Comparison of ENCODE assay signal across 3 worm cellular contexts in genomic region chrV:5684534-5684933, ce11.
TF ChIP-seq lines count a peak whose summit lies in the region.

Gene hmgs-1, minus strand, starts transcription at chrV:5684589.
Gene F25B4.4, plus strand, starts transcription at chrV:5684873.

TF ChIP-seq in whole organism, L1 larva, 84 proteins besides CTCF, POLR2A, EP300 and RAD21 (continued from another document and continues in another):
- peak; percentile 81 for TF ChIP-seq ceh-8 (GFP tag; optimal IDR thresholded peaks at IDR 0.05; lab: Kevin White, UChicago)
- TF ChIP-seq pag-3 (tag; optimal IDR thresholded peaks at IDR 0.05; lab: Kevin White, UChicago; ENCODE audit: borderline replicate concordance, insufficient read depth) = peak; percentile 35
- TF ChIP-seq aly-2 (tag; optimal IDR thresholded peaks at IDR 0.05; lab: Kevin White, UChicago) = peak; percentile 89
- TF ChIP-seq efl-1 (optimal IDR thresholded peaks at IDR 0.05; lab: Kevin White, UChicago) = peak; percentile 92 to 93
- TF ChIP-seq efl-1 (GFP tag; optimal IDR thresholded peaks at IDR 0.05 in 1 of 2; lab: Kevin White, UChicago) = peak; percentile 82 to 98
- peak; percentile 46 for TF ChIP-seq ztf-4 (tag; optimal IDR thresholded peaks at IDR 0.05; lab: Kevin White, UChicago)
- peak; percentile 76 for TF ChIP-seq mef-2 (tag; optimal IDR thresholded peaks at IDR 0.05; lab: Kevin White, UChicago)
- peak; percentile 96 for TF ChIP-seq snu-23 (GFP tag; optimal IDR thresholded peaks at IDR 0.05; lab: Kevin White, UChicago)
- peak; percentile 21 for TF ChIP-seq zag-1 (tag; optimal IDR thresholded peaks at IDR 0.05; lab: Kevin White, UChicago)
- TF ChIP-seq Y116A8C.19 (tag; optimal IDR thresholded peaks at IDR 0.05; lab: Kevin White, UChicago; ENCODE audit: borderline replicate concordance) = no peak
- peak; percentile 90 for TF ChIP-seq swsn-7 (tag; optimal IDR thresholded peaks at IDR 0.05; lab: Kevin White, UChicago)
- TF ChIP-seq ama-1 (optimal IDR thresholded peaks at IDR 0.05; lab: Kevin White, UChicago) = peak; percentile 53
- TF ChIP-seq isw-1 (GFP tag; IDR thresholded peaks at IDR 0.05; lab: Robert Waterston, UW) = peak; percentile 89
- TF ChIP-seq xbp-1 (tag; optimal IDR thresholded peaks at IDR 0.05; lab: Kevin White, UChicago) = peak; percentile 93
- peak; percentile 95 for TF ChIP-seq nhr-71 (tag; optimal IDR thresholded peaks at IDR 0.05; lab: Kevin White, UChicago)
- no peak for TF ChIP-seq nhr-84 (tag; optimal IDR thresholded peaks at IDR 0.05; lab: Kevin White, UChicago)
- TF ChIP-seq jun-1 (tag; optimal IDR thresholded peaks at IDR 0.05; lab: Kevin White, UChicago) = peak; percentile 91
- TF ChIP-seq nhr-11 (tag; optimal IDR thresholded peaks at IDR 0.05; lab: Kevin White, UChicago) = peak; percentile 84
- TF ChIP-seq blmp-1 (tag; optimal IDR thresholded peaks at IDR 0.05; lab: Kevin White, UChicago) = no peak
- peak; percentile 82 for TF ChIP-seq pax-3 (tag; optimal IDR thresholded peaks at IDR 0.05; lab: Kevin White, UChicago)
- TF ChIP-seq ztf-11 (tag; optimal IDR thresholded peaks at IDR 0.05; lab: Kevin White, UChicago) = peak in 1 of 2 experiments; percentile 73
- no peak for TF ChIP-seq efl-3 (GFP tag; optimal IDR thresholded peaks at IDR 0.05; lab: Kevin White, UChicago)
- peak; percentile 84 for TF ChIP-seq skn-1 (tag; optimal IDR thresholded peaks at IDR 0.05; lab: Kevin White, UChicago)
- peak; percentile 93 to 95 for TF ChIP-seq lsy-2 (tag; optimal IDR thresholded peaks at IDR 0.05; lab: Kevin White, UChicago)
- no peak for TF ChIP-seq hlh-17 (GFP tag; optimal IDR thresholded peaks at IDR 0.05; lab: Kevin White, UChicago; ENCODE audit: borderline replicate concordance)
- peak; percentile 94 for TF ChIP-seq nhr-47 (tag; optimal IDR thresholded peaks at IDR 0.05; lab: Kevin White, UChicago)
- no peak for TF ChIP-seq nhr-76 (tag; optimal IDR thresholded peaks at IDR 0.05; lab: Kevin White, UChicago)
- TF ChIP-seq egl-13 (tag; optimal IDR thresholded peaks at IDR 0.05; lab: Kevin White, UChicago) = peak; percentile 74
- peak; percentile 84 for TF ChIP-seq lin-39 (tag; optimal IDR thresholded peaks at IDR 0.05; lab: Kevin White, UChicago)
- TF ChIP-seq unc-62 (GFP tag; optimal IDR thresholded peaks at IDR 0.05; lab: Kevin White, UChicago) = no peak
- TF ChIP-seq nhr-20 (tag; optimal IDR thresholded peaks at IDR 0.05; lab: Kevin White, UChicago) = peak; percentile 94
- TF ChIP-seq nhr-12 (tag; optimal IDR thresholded peaks at IDR 0.05; lab: Kevin White, UChicago) = no peak
- peak; percentile 79 for TF ChIP-seq fkh-10 (GFP tag; optimal IDR thresholded peaks at IDR 0.05; lab: Kevin White, UChicago)
- no peak for TF ChIP-seq sup-37 (GFP tag; optimal IDR thresholded peaks at IDR 0.05; lab: Kevin White, UChicago)
- TF ChIP-seq vab-15 (tag; optimal IDR thresholded peaks at IDR 0.05; lab: Kevin White, UChicago) = peak; percentile 92
- TF ChIP-seq egl-27 (tag; optimal IDR thresholded peaks at IDR 0.05; lab: Kevin White, UChicago) = peak in 1 of 2 experiments; percentile 28
- TF ChIP-seq ceh-88 (GFP tag; IDR thresholded peaks at IDR 0.05; lab: Robert Waterston, UW) = peak; percentile 79; the same call in 1 of the 2 replicates
- peak; percentile 93 for TF ChIP-seq lin-14 (GFP tag; optimal IDR thresholded peaks at IDR 0.05; lab: Kevin White, UChicago)
- TF ChIP-seq unc-98 (GFP tag; IDR thresholded peaks at IDR 0.05; lab: Robert Waterston, UW) = peak; percentile 28; the same call in 1 of the 2 replicates
- TF ChIP-seq C04F5.9 (tag; optimal IDR thresholded peaks at IDR 0.05; lab: Kevin White, UChicago) = peak; percentile 67
- no peak for TF ChIP-seq hlh-4 (tag; optimal IDR thresholded peaks at IDR 0.05; lab: Kevin White, UChicago)
- peak; percentile 71 for TF ChIP-seq hpl-2 (GFP tag; optimal IDR thresholded peaks at IDR 0.05; lab: Kevin White, UChicago)
- TF ChIP-seq lin-13 (GFP tag; optimal IDR thresholded peaks at IDR 0.05; lab: Kevin White, UChicago) = peak; percentile 92

TF ChIP-seq in whole organism, L3 larva, 47 proteins besides CTCF, POLR2A, EP300 and RAD21 (continued from another document):
- TF ChIP-seq nhr-67 (tag; optimal IDR thresholded peaks at IDR 0.05; lab: Kevin White, UChicago) = no peak
- peak; percentile 81 for TF ChIP-seq pqm-1 (tag; optimal IDR thresholded peaks at IDR 0.05; lab: Kevin White, UChicago)
- TF ChIP-seq zag-1 (tag; optimal IDR thresholded peaks at IDR 0.05; lab: Kevin White, UChicago) = no peak
- peak; percentile 60 for TF ChIP-seq elt-2 (tag; optimal IDR thresholded peaks at IDR 0.05; lab: Kevin White, UChicago)
- TF ChIP-seq eor-1 (tag; optimal IDR thresholded peaks at IDR 0.05; lab: Kevin White, UChicago) = no peak
- TF ChIP-seq lin-39 (tag; optimal IDR thresholded peaks at IDR 0.05; lab: Kevin White, UChicago) = peak; percentile 96
- peak; percentile 64 for TF ChIP-seq ama-1 (optimal IDR thresholded peaks at IDR 0.05; lab: Kevin White, UChicago)
- TF ChIP-seq snpc-4 (tag; optimal IDR thresholded peaks at IDR 0.05; lab: Kevin White, UChicago) = peak; percentile 67
- TF ChIP-seq nhr-43 (tag; optimal IDR thresholded peaks at IDR 0.05; lab: Kevin White, UChicago; ENCODE audit: poor library complexity, severe bottlenecking) = peak; percentile 83
- TF ChIP-seq ztf-4 (tag; optimal IDR thresholded peaks at IDR 0.05; lab: Kevin White, UChicago) = no peak
- TF ChIP-seq nhr-76 (tag; optimal IDR thresholded peaks at IDR 0.05; lab: Kevin White, UChicago) = no peak
- TF ChIP-seq fkh-2 (tag; optimal IDR thresholded peaks at IDR 0.05; lab: Kevin White, UChicago) = no peak
- no peak for TF ChIP-seq mdl-1 (tag; optimal IDR thresholded peaks at IDR 0.05; lab: Kevin White, UChicago)
- peak; percentile 49 for TF ChIP-seq nhr-11 (tag; optimal IDR thresholded peaks at IDR 0.05; lab: Kevin White, UChicago)
- no peak for TF ChIP-seq ceh-9 (tag; optimal IDR thresholded peaks at IDR 0.05; lab: Kevin White, UChicago)
- TF ChIP-seq pha-4 (tag; optimal IDR thresholded peaks at IDR 0.05; lab: Kevin White, UChicago) = peak; percentile 98
- no peak for TF ChIP-seq mml-1 (tag; optimal IDR thresholded peaks at IDR 0.05; lab: Kevin White, UChicago)
- TF ChIP-seq jun-1 (tag; optimal IDR thresholded peaks at IDR 0.05; lab: Kevin White, UChicago) = peak; percentile 85
- TF ChIP-seq daf-12 (tag; optimal IDR thresholded peaks at IDR 0.05; lab: Kevin White, UChicago) = no peak
- peak in 1 of 3 experiments; percentile 9 for TF ChIP-seq elt-3 (tag; optimal IDR thresholded peaks at IDR 0.05; lab: Kevin White, UChicago)
- TF ChIP-seq ZK546.5 (tag; optimal IDR thresholded peaks at IDR 0.05; lab: Kevin White, UChicago) = no peak
- peak; percentile 79 for TF ChIP-seq lsy-12 (tag; optimal IDR thresholded peaks at IDR 0.05; lab: Kevin White, UChicago)
- TF ChIP-seq sea-2 (GFP tag; optimal IDR thresholded peaks at IDR 0.05; lab: Kevin White, UChicago) = no peak
- no peak for TF ChIP-seq unc-39 (tag; optimal IDR thresholded peaks at IDR 0.05; lab: Kevin White, UChicago)
- TF ChIP-seq nhr-237 (tag; optimal IDR thresholded peaks at IDR 0.05; lab: Kevin White, UChicago) = no peak
- no peak for TF ChIP-seq aly-2 (tag; optimal IDR thresholded peaks at IDR 0.05; lab: Kevin White, UChicago)
- TF ChIP-seq egl-5 (tag; optimal IDR thresholded peaks at IDR 0.05; lab: Kevin White, UChicago) = peak; percentile 94
- peak; percentile 100 for TF ChIP-seq R02D3.7 (tag; optimal IDR thresholded peaks at IDR 0.05; lab: Kevin White, UChicago)
TF ChIP-seq in whole organism, L3 larva: peak in this region for 27.

TF ChIP-seq in whole organism, young adult, 124 proteins besides CTCF, POLR2A, EP300 and RAD21 (continued from another document and continues in another):
- peak; percentile 57 for TF ChIP-seq F49E8.2 (tag; optimal IDR thresholded peaks at IDR 0.05; lab: Kevin White, UChicago; ENCODE audit: insufficient read depth)
- peak; percentile 55 for TF ChIP-seq hmg-1.2 (GFP tag; IDR thresholded peaks at IDR 0.05; lab: Robert Waterston, UW)
- peak; percentile 65 for TF ChIP-seq lsl-1 (GFP tag; optimal IDR thresholded peaks at IDR 0.05; lab: Kevin White, UChicago)
- 0 out of 2 replicates have a peak, but pooled peaks have one; percentile 20 for TF ChIP-seq lin-26 (GFP tag; IDR thresholded peaks at IDR 0.05; lab: Robert Waterston, UW)
- no peak for TF ChIP-seq nhr-120 (GFP tag; IDR thresholded peaks at IDR 0.05; lab: Robert Waterston, UW)
- TF ChIP-seq F55B11.4 (tag; optimal IDR thresholded peaks at IDR 0.05; lab: Kevin White, UChicago; ENCODE audit: borderline replicate concordance, insufficient read depth) = no peak
- TF ChIP-seq hrde-1 (tag; optimal IDR thresholded peaks at IDR 0.05; lab: Kevin White, UChicago; ENCODE audit: borderline replicate concordance) = no peak
- TF ChIP-seq C17E4.6 (GFP tag; IDR thresholded peaks at IDR 0.05; lab: Robert Waterston, UW) = no peak
- no peak for TF ChIP-seq ztf-6 (GFP tag; IDR thresholded peaks at IDR 0.05; lab: Robert Waterston, UW)
- TF ChIP-seq attf-6 (GFP tag; IDR thresholded peaks at IDR 0.05; lab: Robert Waterston, UW) = no peak
- TF ChIP-seq mxl-1 (tag; optimal IDR thresholded peaks at IDR 0.05; lab: Kevin White, UChicago) = no peak
- peak; percentile 72 for TF ChIP-seq snpc-1.3 (tag; optimal IDR thresholded peaks at IDR 0.05; lab: Kevin White, UChicago; ENCODE audit: insufficient read depth)
- peak; percentile 51 for TF ChIP-seq snpc-3.4 (tag; optimal IDR thresholded peaks at IDR 0.05; lab: Kevin White, UChicago)
- peak; percentile 86 for TF ChIP-seq mcd-1 (GFP tag; IDR thresholded peaks at IDR 0.05; lab: Robert Waterston, UW)
- peak; percentile 66 for TF ChIP-seq tbp1 (GFP tag; optimal IDR thresholded peaks at IDR 0.05; lab: Kevin White, UChicago)
- TF ChIP-seq ama-1 (optimal IDR thresholded peaks at IDR 0.05; lab: Kevin White, UChicago) = no peak
- TF ChIP-seq ama-1 (GFP tag; optimal IDR thresholded peaks at IDR 0.05; lab: Kevin White, UChicago) = peak in 1 of 2 experiments; percentile 63
- peak; percentile 22 for TF ChIP-seq him-1 (tag; optimal IDR thresholded peaks at IDR 0.05; lab: Kevin White, UChicago)
- no peak for TF ChIP-seq Y53F4B.3 (GFP tag; IDR thresholded peaks at IDR 0.05; lab: Robert Waterston, UW)
- TF ChIP-seq lin-35 (GFP tag; optimal IDR thresholded peaks at IDR 0.05; lab: Kevin White, UChicago) = peak in 2 of 3 experiments; percentile 39 to 85
- no peak for TF ChIP-seq K11D2.4 (GFP tag; IDR thresholded peaks at IDR 0.05; lab: Robert Waterston, UW)
- TF ChIP-seq aptf-2 (GFP tag; conservative IDR thresholded peaks at IDR 0.05; lab: Robert Waterston, UW) = no peak
- TF ChIP-seq efl-1 (GFP tag; optimal IDR thresholded peaks at IDR 0.05; lab: Kevin White, UChicago) = peak; percentile 55
- TF ChIP-seq ceh-27 (GFP tag; optimal IDR thresholded peaks at IDR 0.05; lab: Kevin White, UChicago) = peak; percentile 73
- no peak for TF ChIP-seq Y67H2A.10 (GFP tag; conservative IDR thresholded peaks at IDR 0.05; lab: Robert Waterston, UW)
- TF ChIP-seq ztf-3 (GFP tag; optimal IDR thresholded peaks at IDR 0.05; lab: Kevin White, UChicago) = no peak
- peak; percentile 27; the same call in 1 of the 2 replicates for TF ChIP-seq hsf-1 (GFP tag; IDR thresholded peaks at IDR 0.05; lab: Robert Waterston, UW)
- TF ChIP-seq madf-8 (GFP tag; conservative IDR thresholded peaks at IDR 0.05; lab: Robert Waterston, UW) = peak; percentile 58
- TF ChIP-seq somi-1 (GFP tag; optimal IDR thresholded peaks at IDR 0.05; lab: Kevin White, UChicago) = no peak
- no peak for TF ChIP-seq fkh-3 (tag; optimal IDR thresholded peaks at IDR 0.05; lab: Kevin White, UChicago)
- TF ChIP-seq dpl-1 (GFP tag; optimal IDR thresholded peaks at IDR 0.05; lab: Kevin White, UChicago) = peak; percentile 43
- TF ChIP-seq B0336.3 (GFP tag; IDR thresholded peaks at IDR 0.05; lab: Robert Waterston, UW) = peak; percentile 28; the same call in 1 of the 2 replicates
- peak; percentile 85 for TF ChIP-seq lin-54 (GFP tag; optimal IDR thresholded peaks at IDR 0.05; lab: Kevin White, UChicago)
- no peak for TF ChIP-seq hlh-12 (tag; optimal IDR thresholded peaks at IDR 0.05; lab: Kevin White, UChicago)
- no peak for TF ChIP-seq dpff-1 (tag; optimal IDR thresholded peaks at IDR 0.05; lab: Kevin White, UChicago)
- no peak for TF ChIP-seq mes-4 (tag; optimal IDR thresholded peaks at IDR 0.05; lab: Kevin White, UChicago)
- peak; percentile 43; the same call in 1 of the 2 replicates for TF ChIP-seq Y95B8A.8 (GFP tag; IDR thresholded peaks at IDR 0.05; lab: Robert Waterston, UW)
- TF ChIP-seq die-1 (tag; optimal IDR thresholded peaks at IDR 0.05; lab: Kevin White, UChicago) = no peak
- no peak for TF ChIP-seq mel-28 (tag; optimal IDR thresholded peaks at IDR 0.05; lab: Kevin White, UChicago; ENCODE audit: borderline replicate concordance)
- no peak for TF ChIP-seq atf-7 (tag; optimal IDR thresholded peaks at IDR 0.05; lab: Kevin White, UChicago)
- no peak for TF ChIP-seq T26A5.8 (tag; optimal IDR thresholded peaks at IDR 0.05; lab: Kevin White, UChicago)
- no peak for TF ChIP-seq ceh-79 (tag; optimal IDR thresholded peaks at IDR 0.05; lab: Kevin White, UChicago)
- peak; percentile 38 for TF ChIP-seq ztf-18 (tag; optimal IDR thresholded peaks at IDR 0.05; lab: Kevin White, UChicago)
- TF ChIP-seq ceh-100 (GFP tag; IDR thresholded peaks at IDR 0.05; lab: Robert Waterston, UW) = 0 out of 2 replicates have a peak, but pooled peaks have one; percentile 21
- TF ChIP-seq akir-1 (GFP tag; optimal IDR thresholded peaks at IDR 0.05; lab: Kevin White, UChicago) = no peak
- TF ChIP-seq lsy-27 (tag; optimal IDR thresholded peaks at IDR 0.05; lab: Kevin White, UChicago; ENCODE audit: borderline replicate concordance, insufficient read depth) = no peak
- 0 out of 2 replicates have a peak, but pooled peaks have one; percentile 54 for TF ChIP-seq ztf-28 (GFP tag; IDR thresholded peaks at IDR 0.05; lab: Robert Waterston, UW)
- TF ChIP-seq bed-2 (GFP tag; IDR thresholded peaks at IDR 0.05; lab: Robert Waterston, UW) = no peak
- no peak for TF ChIP-seq ets-4 (GFP tag; optimal IDR thresholded peaks at IDR 0.05; lab: Kevin White, UChicago)
- no peak for TF ChIP-seq B0035.1 (tag; optimal IDR thresholded peaks at IDR 0.05; lab: Kevin White, UChicago)
- TF ChIP-seq F52B5.7 (tag; optimal IDR thresholded peaks at IDR 0.05; lab: Kevin White, UChicago) = no peak
- peak; percentile 84 for TF ChIP-seq lin-40 (tag; optimal IDR thresholded peaks at IDR 0.05; lab: Kevin White, UChicago)
- no peak for TF ChIP-seq sdz-38 (tag; optimal IDR thresholded peaks at IDR 0.05; lab: Kevin White, UChicago)
- no peak for TF ChIP-seq F57A8.1 (GFP tag; optimal IDR thresholded peaks at IDR 0.05; lab: Kevin White, UChicago)
- TF ChIP-seq F22D6.2 (tag; optimal IDR thresholded peaks at IDR 0.05; lab: Kevin White, UChicago) = no peak
- no peak for TF ChIP-seq bed-1 (GFP tag; IDR thresholded peaks at IDR 0.05; lab: Robert Waterston, UW)
- TF ChIP-seq Y79H2A.3 (GFP tag; conservative IDR thresholded peaks at IDR 0.05; lab: Robert Waterston, UW) = no peak
- peak; percentile 37 for TF ChIP-seq xnd-1 (tag; optimal IDR thresholded peaks at IDR 0.05; lab: Kevin White, UChicago)
- peak; percentile 50; the same call in 1 of the 2 replicates for TF ChIP-seq C06A6.2 (GFP tag; conservative IDR thresholded peaks at IDR 0.05; lab: Robert Waterston, UW)
- no peak for TF ChIP-seq F39B2.1 (GFP tag; IDR thresholded peaks at IDR 0.05; lab: Robert Waterston, UW)
- no peak for TF ChIP-seq repo-1 (tag; optimal IDR thresholded peaks at IDR 0.05; lab: Kevin White, UChicago)
- TF ChIP-seq ztf-22 (GFP tag; optimal IDR thresholded peaks at IDR 0.05; lab: Kevin White, UChicago) = no peak
- no peak for TF ChIP-seq sptf-2 (GFP tag; optimal IDR thresholded peaks at IDR 0.05; lab: Kevin White, UChicago)
- peak; percentile 86 for TF ChIP-seq B0019.2 (GFP tag; conservative IDR thresholded peaks at IDR 0.05; lab: Robert Waterston, UW)
- TF ChIP-seq zfh-2 (GFP tag; conservative IDR thresholded peaks at IDR 0.05; lab: Robert Waterston, UW) = no peak
- TF ChIP-seq T07F8.4 (tag; optimal IDR thresholded peaks at IDR 0.05; lab: Kevin White, UChicago) = no peak
- TF ChIP-seq snpc-1.1 (tag; optimal IDR thresholded peaks at IDR 0.05; lab: Kevin White, UChicago; ENCODE audit: insufficient read depth) = no peak
